Fruit fly (Drosophila melanogaster) S2 (cell line): ENCODE measurements around the gene sick.

Source experiments
- CG8478 ChIP-seq: fragments of >200 bp; optimal IDR thresholded peaks from 2 replicates; lab custom pipeline; 2018
- CTCF ChIP-seq, 2 experiments: fragments of >200 bp; optimal IDR thresholded peaks; 2 replicates each; lab custom pipeline; 2018

DNA sequence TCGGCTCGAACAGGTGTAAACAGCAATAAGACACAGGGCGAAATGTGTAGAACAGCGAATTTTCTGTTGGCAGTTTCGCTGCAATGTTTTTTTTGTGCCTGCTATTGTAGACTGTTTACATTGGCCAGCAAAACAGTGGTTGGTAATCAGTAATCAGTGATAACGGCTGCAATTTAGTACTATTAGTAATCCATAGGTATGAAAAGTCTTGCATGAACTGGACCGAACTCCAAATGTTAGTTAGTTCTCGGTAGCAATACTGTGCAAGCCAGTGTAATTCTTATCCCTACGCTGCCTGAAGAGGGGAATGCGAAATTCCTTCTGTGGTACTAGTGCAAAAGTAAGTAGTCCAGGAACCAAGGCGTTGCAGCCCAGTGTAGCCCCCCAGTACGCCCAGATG lies 7.4 kb upstream of the sick start:
- no peak for TF ChIP-seq CTCF (optimal IDR thresholded peaks at IDR 0.05; lab: Kevin White, UChicago)
- no peak for TF ChIP-seq CG8478 (lab: Kevin White, UChicago)
